Fruit fly (Drosophila melanogaster): ENCODE measurements around the gene CG31787.

The CG31787 gene

dm6 chr2L:18257878-18258277 lies 27.6 kb downstream of the CG31787 start, which contains the start of gene CG31788:
TSS of gene CG31788 (minus strand) at chr2L:18257978.
- TF ChIP-seq slp2 (GFP tag; optimal IDR thresholded peaks at IDR 0.05), result no peak
- no peak for TF ChIP-seq ttk (GFP tag; IDR thresholded peaks at IDR 0.05)
- TF ChIP-seq CG7271 (tag; optimal IDR thresholded peaks at IDR 0.05), result no peak
- TF ChIP-seq YL-1 (GFP tag; optimal IDR thresholded peaks at IDR 0.05), result no peak
- TF ChIP-seq CG16863 (GFP tag; optimal IDR thresholded peaks at IDR 0.05), result no peak
- no peak for TF ChIP-seq CG6791 (GFP tag; IDR thresholded peaks at IDR 0.05; ENCODE audit: partially characterized antibody)
- TF ChIP-seq CG11696 (GFP tag; IDR thresholded peaks at IDR 0.05), result no peak
- TF ChIP-seq crp (GFP tag; optimal IDR thresholded peaks at IDR 0.05), result no peak
- TF ChIP-seq Awh (GFP tag; IDR thresholded peaks at IDR 0.05), result no peak
- no peak for TF ChIP-seq CG10462 (GFP tag; optimal IDR thresholded peaks at IDR 0.05)
- no peak for TF ChIP-seq CG31388 (GFP tag; optimal IDR thresholded peaks at IDR 0.05)

dm6 chr2L:18236493-18236892 lies 49.0 kb downstream of the CG31787 start:
- no peak for TF ChIP-seq Hand (GFP tag; optimal IDR thresholded peaks at IDR 0.05)
- no peak for TF ChIP-seq nom (GFP tag; optimal IDR thresholded peaks at IDR 0.05)
- TF ChIP-seq sens (GFP tag), result peak; percentile 15

All from whole organism, embryonic.